Fruit fly (Drosophila melanogaster) whole organism, embryonic: ENCODE results near the gene dlt.

Source experiments
- Abd-B ChIP-seq: fragments of 200-800 bp; sonication (Bioruptor generic); optimal IDR thresholded peaks from 2 replicates; lab custom pipeline; 2018; ENCODE audit warnings: missing biosample characterization, mild to moderate bottlenecking, missing genetic modification characterization, moderate library complexity
- CG11093 ChIP-seq: fragments of 200-800 bp; sonication (Bioruptor generic); IDR thresholded peaks from 3 replicates; pipeline ENCODE4 v1.3.6; 2022; ENCODE audit warnings: missing biosample characterization, missing genetic modification characterization
- CG12299 ChIP-seq: fragments of 200-800 bp; sonication (Bioruptor generic); optimal IDR thresholded peaks from 2 replicates; lab custom pipeline; 2018; ENCODE audit warnings: missing biosample characterization, mild to moderate bottlenecking, missing genetic modification characterization
- CG13624 ChIP-seq: fragments of 200-800 bp; sonication (Bioruptor generic); optimal IDR thresholded peaks from 2 replicates; lab custom pipeline; 2016; ENCODE audit warnings: missing biosample characterization, missing genetic modification characterization
- CG14667 ChIP-seq: fragments of 200-800 bp; sonication (Bioruptor generic); IDR thresholded peaks from 2 replicates; pipeline ENCODE4 v1.3.6; 2022; ENCODE audit warnings: missing biosample characterization, missing genetic modification characterization
- CG14860 ChIP-seq: fragments of 200-800 bp; sonication (Bioruptor generic); IDR thresholded peaks from 3 replicates; pipeline ENCODE4 v1.3.6; 2022; ENCODE audit warnings: missing biosample characterization, missing genetic modification characterization; ENCODE audit not compliant: partially characterized antibody
- CG15601 ChIP-seq: fragments of 200-800 bp; sonication (Bioruptor generic); optimal IDR thresholded peaks from 3 replicates; lab custom pipeline; 2019; ENCODE audit warnings: missing biosample characterization, mild to moderate bottlenecking, missing genetic modification characterization, moderate library complexity
- CG15696 ChIP-seq: fragments of 200-800 bp; sonication (Bioruptor generic); optimal IDR thresholded peaks from 2 replicates; lab custom pipeline; 2019; ENCODE audit warnings: missing biosample characterization, mild to moderate bottlenecking, missing genetic modification characterization, moderate library complexity
- CG17186 ChIP-seq: fragments of 200-800 bp; sonication (Bioruptor generic); optimal IDR thresholded peaks from 3 replicates; lab custom pipeline; 2017; ENCODE audit warnings: missing biosample characterization, missing genetic modification reagents, missing genetic modification characterization
- CG2116 ChIP-seq: fragments of 200-800 bp; sonication (Bioruptor generic); optimal IDR thresholded peaks from 3 replicates; lab custom pipeline; 2018; ENCODE audit warnings: missing biosample characterization, mild to moderate bottlenecking, missing genetic modification characterization
- CG8944 ChIP-seq: fragments of 200-800 bp; sonication (Bioruptor generic); optimal IDR thresholded peaks from 3 replicates; lab custom pipeline; 2016; ENCODE audit warnings: missing biosample characterization, missing genetic modification characterization
- CG9797 ChIP-seq: fragments of 200-800 bp; sonication (Bioruptor generic); optimal IDR thresholded peaks from 3 replicates; lab custom pipeline; 2018; ENCODE audit warnings: missing biosample characterization, mild to moderate bottlenecking, missing genetic modification characterization
- Dp ChIP-seq: fragments of 200-800 bp; sonication (Bioruptor generic); optimal IDR thresholded peaks from 2 replicates; lab custom pipeline; 2018; ENCODE audit warnings: missing biosample characterization, mild to moderate bottlenecking, missing genetic modification characterization, moderate library complexity
- MESR4 ChIP-seq: fragments of 200-800 bp; sonication (Bioruptor generic); optimal IDR thresholded peaks from 2 replicates; lab custom pipeline; 2018; ENCODE audit warnings: missing biosample characterization, mild to moderate bottlenecking, missing genetic modification characterization, moderate library complexity
- Myb ChIP-seq: fragments of 200-800 bp; sonication (Bioruptor generic); optimal IDR thresholded peaks from 2 replicates; lab custom pipeline; 2016; ENCODE audit warnings: missing biosample characterization, missing genetic modification characterization
- NC2β ChIP-seq: fragments of 200-800 bp; sonication (Bioruptor generic); optimal IDR thresholded peaks from 2 replicates; lab custom pipeline; 2016; ENCODE audit warnings: missing biosample characterization, missing genetic modification characterization
- Pdp1 ChIP-seq, 2 experiments: fragments of 200-800 bp; sonication (Bioruptor generic); optimal IDR thresholded peaks; 3 replicates each; lab custom pipeline; 2016; ENCODE audit warnings: missing biosample characterization in 2 of 2, missing genetic modification characterization in 2 of 2, mild to moderate bottlenecking in 1 of 2, moderate library complexity in 1 of 2
- Rx ChIP-seq: fragments of 200-800 bp; sonication (Bioruptor generic); IDR thresholded peaks from 2 replicates; pipeline ENCODE4 v1.3.6; 2022; ENCODE audit warnings: missing biosample characterization, missing genetic modification characterization
- Scr ChIP-seq: fragments of 200-800 bp; sonication (Bioruptor generic); IDR thresholded peaks from 2 replicates; pipeline ENCODE4 v1.3.6; 2022; ENCODE audit warnings: missing biosample characterization, missing genetic modification characterization; ENCODE audit not compliant: partially characterized antibody
- Sin3A ChIP-seq: fragments of >200 bp; optimal IDR thresholded peaks from 2 replicates; lab custom pipeline; 2018
- Xrp1 ChIP-seq: fragments of 200-800 bp; sonication (Bioruptor generic); IDR thresholded peaks from 2 replicates; pipeline ENCODE4 v1.3.6; 2022; ENCODE audit warnings: missing biosample characterization, missing genetic modification characterization
- YL-1 ChIP-seq: fragments of 200-800 bp; sonication (Bioruptor generic); optimal IDR thresholded peaks from 3 replicates; lab custom pipeline; 2017; ENCODE audit warnings: missing biosample characterization, mild to moderate bottlenecking, missing genetic modification characterization
- amos ChIP-seq: fragments of 200-800 bp; sonication (Bioruptor generic); IDR thresholded peaks from 2 replicates; pipeline ENCODE4 v1.3.6; 2022; ENCODE audit warnings: missing biosample characterization, missing genetic modification characterization; ENCODE audit not compliant: partially characterized antibody
- cas ChIP-seq: fragments of 200-800 bp; sonication (Bioruptor generic); IDR thresholded peaks from 2 replicates; pipeline ENCODE4 v1.3.6; 2022; ENCODE audit warnings: missing biosample characterization, missing genetic modification characterization
- caup ChIP-seq: fragments of 200-800 bp; sonication (Bioruptor generic); optimal IDR thresholded peaks from 3 replicates; lab custom pipeline; 2017; ENCODE audit warnings: missing biosample characterization, mild to moderate bottlenecking, missing genetic modification characterization, moderate library complexity; ENCODE audit not compliant: severe bottlenecking
- chinmo ChIP-seq: fragments of 200-800 bp; sonication (Bioruptor generic); IDR thresholded peaks from 4 replicates; pipeline ENCODE4 v1.3.6; 2022; ENCODE audit warnings: missing biosample characterization, missing genetic modification characterization; ENCODE audit not compliant: partially characterized antibody
- crc ChIP-seq: fragments of 200-800 bp; sonication (Bioruptor generic); optimal IDR thresholded peaks from 2 replicates; lab custom pipeline; 2016; ENCODE audit warnings: missing biosample characterization, missing genetic modification characterization
- dmrt99B ChIP-seq: fragments of 200-800 bp; sonication (Bioruptor generic); optimal IDR thresholded peaks from 2 replicates; lab custom pipeline; 2018; ENCODE audit warnings: missing biosample characterization, mild to moderate bottlenecking, missing genetic modification characterization, moderate library complexity
- exex ChIP-seq: fragments of 200-800 bp; sonication (Bioruptor generic); optimal IDR thresholded peaks from 4 replicates; lab custom pipeline; 2018; ENCODE audit warnings: missing biosample characterization, mild to moderate bottlenecking, missing genetic modification characterization, moderate library complexity
- fd3F ChIP-seq: fragments of 200-800 bp; sonication (Bioruptor generic); optimal IDR thresholded peaks from 2 replicates; lab custom pipeline; 2018; ENCODE audit warnings: missing biosample characterization, mild to moderate bottlenecking, missing genetic modification characterization, moderate library complexity
- gce ChIP-seq: fragments of 200-800 bp; sonication (Bioruptor generic); IDR thresholded peaks from 3 replicates; pipeline ENCODE4 v1.3.6; 2022; ENCODE audit warnings: missing biosample characterization, missing genetic modification characterization
- gfzf ChIP-seq: fragments of 200-800 bp; sonication (Bioruptor generic); optimal IDR thresholded peaks from 2 replicates; lab custom pipeline; 2016; ENCODE audit warnings: missing biosample characterization, mild to moderate bottlenecking, missing genetic modification characterization, moderate library complexity
- gsb ChIP-seq: fragments of 200-800 bp; sonication (Bioruptor generic); IDR thresholded peaks from 2 replicates; pipeline ENCODE4 v1.3.6; 2022; ENCODE audit warnings: missing biosample characterization, missing genetic modification characterization
- gt ChIP-seq: fragments of 200-800 bp; sonication (Bioruptor generic); IDR thresholded peaks from 2 replicates; pipeline ENCODE4 v1.3.6; 2022; ENCODE audit warnings: missing biosample characterization, missing genetic modification characterization
- inv ChIP-seq: fragments of 200-800 bp; sonication (Bioruptor generic); IDR thresholded peaks from 2 replicates; pipeline ENCODE4 v1.3.6; 2022; ENCODE audit warnings: missing biosample characterization, missing genetic modification characterization; ENCODE audit not compliant: partially characterized antibody
- kay ChIP-seq: fragments of 200-800 bp; sonication (Bioruptor generic); optimal IDR thresholded peaks from 2 replicates; lab custom pipeline; 2016; ENCODE audit warnings: missing biosample characterization, missing genetic modification characterization
- lola ChIP-seq, 3 experiments: fragments of >200 bp in 2 of 3; fragments of 200-800 bp in 1 of 3; sonication (Bioruptor generic) in 1 of 3; optimal IDR thresholded peaks; 2 replicates each; lab custom pipeline; 2017 to 2019; ENCODE audit warnings: missing biosample characterization in 3 of 3, missing genetic modification characterization in 3 of 3, mild to moderate bottlenecking in 1 of 3, moderate library complexity in 1 of 3
- nmo ChIP-seq: fragments of 200-800 bp; sonication (Bioruptor generic); optimal IDR thresholded peaks from 2 replicates; lab custom pipeline; 2018; ENCODE audit warnings: missing biosample characterization, mild to moderate bottlenecking, missing genetic modification characterization, moderate library complexity
- phol ChIP-seq: fragments of 200-800 bp; sonication (Bioruptor generic); optimal IDR thresholded peaks from 3 replicates; lab custom pipeline; 2018; ENCODE audit warnings: missing biosample characterization, mild to moderate bottlenecking, missing genetic modification characterization, moderate library complexity
- sd ChIP-seq: fragments of 200-800 bp; sonication (Bioruptor generic); optimal IDR thresholded peaks from 3 replicates; lab custom pipeline; 2018; ENCODE audit warnings: missing biosample characterization, mild to moderate bottlenecking, missing genetic modification characterization, moderate library complexity
- sens ChIP-seq: fragments of 200-800 bp; sonication (Bioruptor generic); peaks from one replicate; lab custom pipeline; 2016; ENCODE audit warnings: missing biosample characterization, missing genetic modification characterization
- sob ChIP-seq: fragments of 200-800 bp; sonication (Bioruptor generic); IDR thresholded peaks from 2 replicates; pipeline ENCODE4 v1.3.6; 2022; ENCODE audit warnings: missing biosample characterization, missing genetic modification characterization
- vvl ChIP-seq: fragments of 200-800 bp; sonication (Bioruptor generic); IDR thresholded peaks from 2 replicates; pipeline ENCODE4 v1.3.6; 2022; ENCODE audit warnings: missing biosample characterization, missing genetic modification characterization
- wor ChIP-seq: fragments of 200-800 bp; sonication (Bioruptor generic); IDR thresholded peaks from 2 replicates; pipeline ENCODE4 v1.3.6; 2022; ENCODE audit warnings: missing biosample characterization, missing genetic modification characterization
- zen ChIP-seq: fragments of 200-800 bp; sonication (Bioruptor generic); optimal IDR thresholded peaks from 3 replicates; lab custom pipeline; 2018; ENCODE audit warnings: missing biosample characterization, mild to moderate bottlenecking, missing genetic modification characterization, moderate library complexity
- zen2 ChIP-seq: fragments of 200-800 bp; sonication (Bioruptor generic); IDR thresholded peaks from 3 replicates; pipeline ENCODE4 v1.3.6; 2022; ENCODE audit warnings: missing biosample characterization, missing genetic modification characterization; ENCODE audit not compliant: partially characterized antibody

Gene dlt

DNA sequence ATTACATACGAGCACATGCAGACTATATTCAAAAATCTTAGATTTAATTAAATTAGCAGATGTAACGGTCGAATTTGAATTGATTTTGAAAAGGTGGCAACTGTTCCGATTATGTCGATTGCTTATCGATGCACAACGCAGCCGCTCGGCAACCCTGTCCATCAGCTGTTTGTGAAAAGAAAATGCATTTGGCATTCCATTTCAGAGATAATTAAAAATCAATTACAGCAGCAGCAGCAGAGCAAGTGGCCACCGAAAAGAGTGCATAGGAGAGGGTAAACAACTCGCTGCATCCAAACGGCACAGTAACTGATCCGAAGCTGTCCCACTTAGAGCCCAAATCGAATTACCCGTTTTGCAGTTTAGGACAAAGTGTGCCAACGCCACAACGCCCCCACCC is 3.5 kb upstream of the dlt start, which contains the start of gene Patj (continued):
- TF ChIP-seq cas (GFP tag; lab: Robert Waterston, UW) (no peak), amos (peak; percentile 53; the same call in 1 of the 2 replicates), CG9797 (peak; percentile 24), kay (GFP tag; lab: Kevin White, UChicago) (no peak), Myb (GFP tag; lab: Kevin White, UChicago) (peak; percentile 99), YL-1 (peak; percentile 56), phol (tag; lab: Kevin White, UChicago) (peak; percentile 25), MESR4 (GFP tag; lab: Kevin White, UChicago) (peak; percentile 80), CG17186 (GFP tag; lab: Kevin White, UChicago) (peak; percentile 3), nmo (GFP tag; lab: Kevin White, UChicago) (peak; percentile 13), zen (tag; lab: Kevin White, UChicago) (peak; percentile 98), lola (GFP tag; optimal IDR thresholded peaks at IDR 0.05; lab: Kevin White, UChicago) (no peak), Sin3A (lab: Kevin White, UChicago) (peak; percentile 32), zen2 (peak; percentile 7; the same call in 1 of the 3 replicates), Pdp1 (GFP tag; optimal IDR thresholded peaks at IDR 0.05; lab: Kevin White, UChicago) (peak in 1 of 2 experiments; percentile 28), Dp (GFP tag; lab: Kevin White, UChicago) (peak; percentile 69), gfzf (GFP tag; lab: Kevin White, UChicago) (peak; percentile 34), NC2β (GFP tag; lab: Kevin White, UChicago) (no peak), Scr (peak; percentile 55), inv (GFP tag; lab: Robert Waterston, UW) (peak; percentile 35; the same call in 1 of the 2 replicates), Rx (GFP tag; lab: Robert Waterston, UW) (no peak), vvl (GFP tag; lab: Robert Waterston, UW) (peak; percentile 28), sens (GFP tag; lab: Kevin White, UChicago) (peak; percentile 29), CG14860 (peak; percentile 40; the same call in 1 of the 3 replicates), chinmo (GFP tag; lab: Robert Waterston, UW) (peak; percentile 99), exex (tag; lab: Kevin White, UChicago) (peak; percentile 55), dmrt99B (tag; lab: Kevin White, UChicago) (no peak)

DNA sequence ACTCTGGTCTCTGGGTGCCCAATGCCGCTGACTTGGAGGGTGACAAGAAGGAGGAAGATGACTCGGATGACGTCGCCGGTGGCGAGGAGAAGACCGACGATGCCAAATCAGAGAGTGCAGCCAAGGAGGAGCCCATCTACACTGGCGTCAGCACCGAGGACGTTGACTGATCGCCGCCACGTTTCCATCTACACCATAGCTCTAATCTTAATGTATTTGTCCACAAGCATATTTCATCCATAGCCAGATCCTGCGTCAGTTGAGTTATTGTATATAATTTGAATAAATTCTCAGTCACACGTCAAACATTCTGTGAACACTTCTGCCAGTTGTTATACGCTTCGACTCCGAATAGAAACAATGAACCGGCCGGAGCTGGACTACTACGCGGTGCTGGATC is 1.9 kb upstream of the dlt start, which contains the start of gene CG12020:
CG12020 (plus strand) TSS at position 301 of the 400 bp plus-strand sequence.
- TF ChIP-seq fd3F (GFP tag; lab: Kevin White, UChicago) (no peak), NC2β (GFP tag; lab: Kevin White, UChicago) (no peak), sens (GFP tag; lab: Kevin White, UChicago) (peak; percentile 28), CG15696 (tag; lab: Kevin White, UChicago) (no peak), CG13624 (no peak)

dm6 chr3L:1794164-1794942 is 775 bp downstream of the dlt start:
- TF ChIP-seq sob (GFP tag; lab: Robert Waterston, UW) (peak; percentile 61; the same call in 1 of the 2 replicates), CG8944 (GFP tag; lab: Kevin White, UChicago) (no peak), CG2116 (no peak), sd (tag; lab: Kevin White, UChicago) (peak; percentile 91), caup (GFP tag; lab: Kevin White, UChicago) (peak; percentile 81), crc (no peak), gt (GFP tag; lab: Robert Waterston, UW) (no peak), CG15601 (tag; lab: Kevin White, UChicago) (no peak), CG14667 (GFP tag; lab: Robert Waterston, UW) (no peak), gce (GFP tag; lab: Robert Waterston, UW) (no peak), CG11093 (GFP tag; lab: Robert Waterston, UW) (no peak), zen (tag; lab: Kevin White, UChicago) (no peak), gsb (GFP tag; lab: Robert Waterston, UW) (no peak), CG12299 (tag; lab: Kevin White, UChicago) (no peak), wor (GFP tag; lab: Robert Waterston, UW) (no peak), Xrp1 (peak; percentile 31; the same call in 1 of the 2 replicates), Abd-B (GFP tag; lab: Kevin White, UChicago) (peak; percentile 21)
